Fruit fly (Drosophila melanogaster): Measurements from ENCODE around the gene CG2680.
A peak's percentile ranks its signal among the peaks of the same experiment; 100 is the strongest.

Gene CG2680

DNA sequence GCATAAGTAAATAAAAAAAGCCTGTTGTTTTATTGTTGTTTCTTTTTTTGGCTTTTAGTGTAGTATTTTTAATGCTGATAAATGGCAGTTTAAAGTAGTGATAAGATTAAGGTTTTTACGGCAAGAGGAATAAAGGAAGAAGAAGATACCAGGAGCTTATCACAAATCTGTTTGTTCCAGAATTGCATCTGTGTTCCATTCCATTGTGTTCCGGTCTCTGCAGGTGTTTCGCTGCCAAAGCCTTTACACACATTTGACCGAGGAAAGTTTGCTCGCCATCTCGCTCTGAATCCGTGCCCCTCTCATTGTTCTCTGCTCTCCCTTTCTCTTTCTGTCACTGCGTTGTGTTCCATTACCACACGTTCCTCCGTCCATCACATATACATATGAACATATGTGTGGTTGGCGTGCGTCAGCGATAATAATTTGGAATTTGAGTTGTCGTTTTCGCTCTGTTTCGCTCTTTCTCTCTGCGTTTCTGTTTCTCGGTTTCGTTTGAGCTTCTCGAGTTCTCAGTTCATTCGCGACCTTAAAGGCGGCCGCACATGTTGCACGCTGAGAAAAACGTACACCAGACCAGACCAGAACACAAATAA is 48.9 kb downstream of the CG2680 start (continued):
- TF ChIP-seq CG14014 (GFP tag; IDR thresholded peaks at IDR 0.05) (no peak), sens (GFP tag) (peak; percentile 81), sr (GFP tag; IDR thresholded peaks at IDR 0.05) (no peak), chif (GFP tag; optimal IDR thresholded peaks at IDR 0.05) (no peak), CG11456 (GFP tag; IDR thresholded peaks at IDR 0.05) (no peak), CG8478 (optimal IDR thresholded peaks at IDR 0.05) (no peak), hth (optimal IDR thresholded peaks at IDR 0.05) (no peak), h (optimal IDR thresholded peaks at IDR 0.05) (no peak), gro (GFP tag; optimal IDR thresholded peaks at IDR 0.05) (peak; percentile 22), CG3838 (GFP tag; optimal IDR thresholded peaks at IDR 0.05) (no peak), ATbp (GFP tag; optimal IDR thresholded peaks at IDR 0.05) (no peak), CG14667 (GFP tag; IDR thresholded peaks at IDR 0.05) (no peak), pb (GFP tag; optimal IDR thresholded peaks at IDR 0.05) (no peak), CG6813 (GFP tag; optimal IDR thresholded peaks at IDR 0.05) (peak; percentile 9), schlank (tag; optimal IDR thresholded peaks at IDR 0.05) (no peak), CG17385 (GFP tag; optimal IDR thresholded peaks at IDR 0.05) (peak; percentile 64), PHDP (tag; optimal IDR thresholded peaks at IDR 0.05) (peak; percentile 38), Jarid2 (GFP tag; optimal IDR thresholded peaks at IDR 0.05) (peak; percentile 77), cwo (GFP tag; optimal IDR thresholded peaks at IDR 0.05) (peak; percentile 36), HLH54F (GFP tag; optimal IDR thresholded peaks at IDR 0.05) (no peak), Ptx1 (GFP tag; IDR thresholded peaks at IDR 0.05) (no peak), Dek (tag; optimal IDR thresholded peaks at IDR 0.05) (no peak), ap (GFP tag; IDR thresholded peaks at IDR 0.05) (no peak), CG8359 (GFP tag; optimal IDR thresholded peaks at IDR 0.05; ENCODE audit: borderline replicate concordance) (no peak), so (GFP tag; IDR thresholded peaks at IDR 0.05) (0 out of 3 replicates have a peak, but pooled peaks have one; percentile 18), ci (GFP tag; IDR thresholded peaks at IDR 0.05) (peak; percentile 60; the same call in 1 of the 3 replicates), Hmx (GFP tag; optimal IDR thresholded peaks at IDR 0.05) (no peak), Dll (GFP tag; IDR thresholded peaks at IDR 0.05; ENCODE audit: partially characterized antibody) (no peak), chm (GFP tag; IDR thresholded peaks at IDR 0.05) (peak; percentile 24; the same call in 1 of the 2 replicates), CG10979 (tag; optimal IDR thresholded peaks at IDR 0.05) (no peak), CG12104 (GFP tag; optimal IDR thresholded peaks at IDR 0.05) (peak; percentile 10), oc (tag; optimal IDR thresholded peaks at IDR 0.05) (no peak), CG12155 (GFP tag; optimal IDR thresholded peaks at IDR 0.05) (no peak), nom (GFP tag; optimal IDR thresholded peaks at IDR 0.05) (peak; percentile 71), CG6683 (GFP tag; optimal IDR thresholded peaks at IDR 0.05) (no peak), lilli (GFP tag; optimal IDR thresholded peaks at IDR 0.05) (no peak), chn (GFP tag; optimal IDR thresholded peaks at IDR 0.05) (no peak), CG6689 (GFP tag; IDR thresholded peaks at IDR 0.05) (no peak), Nf-YC (tag; optimal IDR thresholded peaks at IDR 0.05) (no peak), CG8388 (GFP tag; optimal IDR thresholded peaks at IDR 0.05) (no peak), Hsf (GFP tag; optimal IDR thresholded peaks at IDR 0.05) (no peak), tup (GFP tag; optimal IDR thresholded peaks at IDR 0.05) (no peak), exex (tag; optimal IDR thresholded peaks at IDR 0.05) (peak; percentile 72), Med (GFP tag) (peak; percentile 29), BtbVII (GFP tag; optimal IDR thresholded peaks at IDR 0.05) (peak; percentile 39), fu2 (GFP tag; optimal IDR thresholded peaks at IDR 0.05) (no peak), chinmo (GFP tag; IDR thresholded peaks at IDR 0.05; ENCODE audit: partially characterized antibody) (peak; percentile 93), Nf-YA (GFP tag; IDR thresholded peaks at IDR 0.05) (no peak), Lim3 (GFP tag; IDR thresholded peaks at IDR 0.05) (no peak), cas (GFP tag; IDR thresholded peaks at IDR 0.05) (no peak), HmgZ (tag; optimal IDR thresholded peaks at IDR 0.05) (peak; percentile 12), sug (tag; optimal IDR thresholded peaks at IDR 0.05) (peak; percentile 65)

Data from whole organism, embryonic.